Fruit fly (Drosophila melanogaster): Measurements from ENCODE around the gene CG16749.

The CG16749 gene

dm6 chr3R:9331861-9332260 is at the start of gene CG16749:
Gene CG16749 (minus strand): TSS chr3R:9331885.
- TF ChIP-seq bab1 (GFP tag; optimal IDR thresholded peaks at IDR 0.05) (no peak), cic (GFP tag; optimal IDR thresholded peaks at IDR 0.05) (peak; percentile 58)

- TF ChIP-seq kay (GFP tag; ENCODE audit: borderline replicate concordance) (no peak), toe (GFP tag; optimal IDR thresholded peaks at IDR 0.05) (no peak), bab1 (GFP tag; optimal IDR thresholded peaks at IDR 0.05) (no peak), CG7101 (tag; optimal IDR thresholded peaks at IDR 0.05) (no peak), CG11617 (GFP tag; optimal IDR thresholded peaks at IDR 0.05) (no peak), pad (GFP tag; optimal IDR thresholded peaks at IDR 0.05) (no peak), CG1620 (GFP tag; optimal IDR thresholded peaks at IDR 0.05) (no peak), cic (GFP tag; optimal IDR thresholded peaks at IDR 0.05) (no peak), CG5204 (GFP tag; optimal IDR thresholded peaks at IDR 0.05) (no peak)
These were observed 49.3 kb upstream of the CG16749 start for dm6 chr3R:9380970-9381369.

dm6 chr3R:9378644-9379411 is 47.1 kb upstream of the CG16749 start:
- TF ChIP-seq cnc (optimal IDR thresholded peaks at IDR 0.05) (no peak), CG7101 (tag; optimal IDR thresholded peaks at IDR 0.05) (no peak), pad (GFP tag; optimal IDR thresholded peaks at IDR 0.05) (no peak), toe (GFP tag; optimal IDR thresholded peaks at IDR 0.05) (no peak), cic (GFP tag; optimal IDR thresholded peaks at IDR 0.05) (no peak)

- TF ChIP-seq cnc (optimal IDR thresholded peaks at IDR 0.05) (no peak), CG5204 (GFP tag; optimal IDR thresholded peaks at IDR 0.05) (no peak), Mnt (GFP tag; optimal IDR thresholded peaks at IDR 0.05) (no peak), cic (GFP tag; optimal IDR thresholded peaks at IDR 0.05) (no peak), CG14711 (tag; optimal IDR thresholded peaks at IDR 0.05) (no peak), CG33017 (tag; optimal IDR thresholded peaks at IDR 0.05) (no peak), kay (GFP tag; ENCODE audit: borderline replicate concordance) (no peak), CG11617 (GFP tag; optimal IDR thresholded peaks at IDR 0.05) (no peak), Crg-1 (GFP tag; optimal IDR thresholded peaks at IDR 0.05) (no peak), Hr96 (GFP tag; optimal IDR thresholded peaks at IDR 0.05) (no peak), tj (GFP tag; optimal IDR thresholded peaks at IDR 0.05) (no peak), CG1620 (GFP tag; optimal IDR thresholded peaks at IDR 0.05) (no peak), bab1 (GFP tag; optimal IDR thresholded peaks at IDR 0.05) (no peak), ovo (GFP tag; optimal IDR thresholded peaks at IDR 0.05) (no peak), Clk (GFP tag; optimal IDR thresholded peaks at IDR 0.05) (no peak), toe (GFP tag; optimal IDR thresholded peaks at IDR 0.05) (no peak), CG7045 (GFP tag; optimal IDR thresholded peaks at IDR 0.05) (no peak), pad (GFP tag; optimal IDR thresholded peaks at IDR 0.05) (no peak), CG12768 (GFP tag; optimal IDR thresholded peaks at IDR 0.05) (no peak)
These were observed 45.1 kb upstream of the CG16749 start for dm6 chr3R:9376789-9377188.

dm6 chr3R:9370413-9370812 is 38.7 kb upstream of the CG16749 start:
- TF ChIP-seq kay (GFP tag; ENCODE audit: borderline replicate concordance) (peak; percentile 79), pad (GFP tag; optimal IDR thresholded peaks at IDR 0.05) (no peak), CG14711 (tag; optimal IDR thresholded peaks at IDR 0.05) (no peak), CG11617 (GFP tag; optimal IDR thresholded peaks at IDR 0.05) (peak; percentile 23), cic (GFP tag; optimal IDR thresholded peaks at IDR 0.05) (no peak), CG7045 (GFP tag; optimal IDR thresholded peaks at IDR 0.05) (no peak)

DNA sequence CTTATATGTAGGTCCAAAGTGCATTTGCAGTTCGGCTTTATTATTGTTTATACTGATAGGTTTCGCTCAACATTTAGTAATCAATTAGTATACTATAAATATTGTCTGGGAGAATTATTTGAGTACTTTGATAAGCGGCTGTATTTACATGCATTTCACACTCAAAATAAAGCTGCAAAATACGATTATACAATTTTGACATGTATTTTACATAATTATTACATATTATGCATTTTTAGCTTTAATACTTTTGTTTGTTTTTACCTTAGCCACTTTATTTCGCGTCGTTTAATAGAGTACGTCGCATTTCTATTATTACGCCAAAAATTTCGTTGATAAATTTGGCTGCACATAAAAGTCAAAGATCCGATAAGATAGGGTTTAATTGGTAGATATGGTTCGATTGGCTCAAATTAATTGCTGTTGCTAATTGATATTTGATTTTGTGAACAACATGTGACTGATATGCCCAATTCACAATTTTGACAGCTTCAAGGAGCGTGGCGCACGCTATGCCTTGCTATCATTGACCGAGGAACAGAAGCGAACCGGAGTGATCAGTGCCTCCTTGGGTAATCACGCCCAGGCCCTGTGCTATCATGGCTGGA is 34.3 kb upstream of the CG16749 start:
- no peak for TF ChIP-seq pad (GFP tag; optimal IDR thresholded peaks at IDR 0.05)
- TF ChIP-seq cic (GFP tag; optimal IDR thresholded peaks at IDR 0.05) = no peak
- peak; percentile 95 for TF ChIP-seq kay (GFP tag; ENCODE audit: borderline replicate concordance)

DNA sequence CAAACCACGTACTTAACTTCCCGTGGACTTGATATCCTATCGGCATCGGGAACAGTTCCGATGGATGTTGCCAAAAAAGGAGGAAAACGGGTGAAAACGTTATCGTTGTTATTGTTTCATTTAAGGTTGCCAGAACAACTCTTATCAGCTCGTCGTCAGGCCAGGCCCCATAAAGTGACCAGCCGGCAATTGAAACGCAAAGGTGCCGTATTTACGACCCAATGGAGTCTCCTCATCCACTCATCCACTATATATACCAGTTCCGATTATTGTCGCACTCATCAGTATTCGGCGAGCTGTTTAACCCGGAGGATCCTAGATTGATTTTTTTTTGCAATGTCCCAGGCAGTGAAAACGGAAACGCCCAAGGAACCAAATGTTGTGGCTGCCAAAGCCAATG is 33.4 kb upstream of the CG16749 start, which contains the start of gene Srr:
Gene Srr (plus strand): TSS at position 278 of the 400 bp plus-strand sequence.
- TF ChIP-seq cic (GFP tag; optimal IDR thresholded peaks at IDR 0.05) = no peak
- peak; percentile 6 for TF ChIP-seq tj (GFP tag; optimal IDR thresholded peaks at IDR 0.05)
